Worm (Caenorhabditis elegans): ENCODE measurements around the gene ttyh-1.

DNA sequence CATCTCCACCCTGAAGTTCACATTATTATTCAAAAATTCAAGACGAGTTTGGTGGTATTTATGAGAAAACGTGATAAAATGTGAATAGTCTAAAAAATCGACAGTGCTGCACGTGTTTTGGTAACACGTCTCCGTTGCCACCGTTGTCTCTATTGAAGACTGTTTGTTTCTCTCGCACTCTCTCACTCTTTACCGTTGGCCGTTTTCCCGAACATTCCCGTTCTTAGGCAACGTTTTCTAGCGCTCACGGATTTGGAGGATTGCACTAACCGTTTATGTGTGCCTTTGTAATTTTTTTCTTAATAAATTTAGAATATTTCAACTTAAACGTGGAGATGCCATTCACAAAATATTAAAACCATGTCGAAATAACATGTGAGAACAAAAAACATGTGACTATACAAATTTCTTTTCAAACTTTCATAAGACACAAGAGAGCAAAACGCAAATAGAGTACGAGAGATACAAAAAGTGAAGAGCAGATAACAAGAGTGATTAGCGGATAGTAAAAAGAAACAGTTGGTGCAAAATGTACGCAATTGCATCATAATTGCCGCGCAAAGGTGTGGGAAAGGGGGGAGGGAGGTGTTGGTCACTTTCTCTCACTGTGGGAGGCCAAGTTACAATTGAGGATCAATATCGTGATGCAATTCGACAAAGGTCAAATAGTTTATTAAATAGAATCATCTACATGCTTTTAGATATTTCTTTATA lies 46.5 kb downstream of the ttyh-1 start, which contains the start of gene pek-1:
- TF ChIP-seq lin-39 (tag; optimal IDR thresholded peaks at IDR 0.05) (peak; percentile 73), snpc-4 (tag; optimal IDR thresholded peaks at IDR 0.05) (no peak), unc-62 (GFP tag; optimal IDR thresholded peaks at IDR 0.05) (no peak), unc-130 (tag; optimal IDR thresholded peaks at IDR 0.05) (peak; percentile 11), ceh-82 (tag; optimal IDR thresholded peaks at IDR 0.05) (peak in 2 of 3 experiments; percentile 6 to 46), ztf-11 (tag; optimal IDR thresholded peaks at IDR 0.05) (peak in 1 of 2 experiments; percentile 35), unc-98 (GFP tag; IDR thresholded peaks at IDR 0.05) (no peak)

Data from whole organism, L1 larva.